ENCODE assay signal across 1 worm cellular context in genomic region chrV:5295940-5296339, ce11.
TF ChIP-seq lines count a peak whose summit lies in the region.

No protein-coding gene starts in this region.

TF ChIP-seq in whole organism, L1 larva, 84 proteins besides CTCF, POLR2A, EP300 and RAD21 (continued from another document):
- TF ChIP-seq nhr-71 (tag; optimal IDR thresholded peaks at IDR 0.05; lab: Kevin White, UChicago): peak; percentile 72
- TF ChIP-seq mdl-1 (tag; optimal IDR thresholded peaks at IDR 0.05; lab: Kevin White, UChicago): peak in 1 of 2 experiments; percentile 56
- TF ChIP-seq lir-3 (tag; optimal IDR thresholded peaks at IDR 0.05; lab: Kevin White, UChicago; ENCODE audit: poor library complexity): no peak
- no peak for TF ChIP-seq ama-1 (optimal IDR thresholded peaks at IDR 0.05; lab: Kevin White, UChicago)
- peak; percentile 36 for TF ChIP-seq snu-23 (GFP tag; optimal IDR thresholded peaks at IDR 0.05; lab: Kevin White, UChicago)
- no peak for TF ChIP-seq nhr-237 (tag; optimal IDR thresholded peaks at IDR 0.05; lab: Kevin White, UChicago)
- TF ChIP-seq unc-130 (tag; optimal IDR thresholded peaks at IDR 0.05; lab: Kevin White, UChicago): peak; percentile 3
- no peak for TF ChIP-seq lin-39 (tag; optimal IDR thresholded peaks at IDR 0.05; lab: Kevin White, UChicago)
- TF ChIP-seq nhr-20 (tag; optimal IDR thresholded peaks at IDR 0.05; lab: Kevin White, UChicago): peak; percentile 17
- TF ChIP-seq nhr-11 (tag; optimal IDR thresholded peaks at IDR 0.05; lab: Kevin White, UChicago): no peak
- no peak for TF ChIP-seq alr-1 (tag; optimal IDR thresholded peaks at IDR 0.05; lab: Kevin White, UChicago; ENCODE audit: borderline replicate concordance)
- TF ChIP-seq dsc-1 (tag; optimal IDR thresholded peaks at IDR 0.05; lab: Kevin White, UChicago): peak; percentile 94
- TF ChIP-seq tlp-1 (tag; optimal IDR thresholded peaks at IDR 0.05; lab: Kevin White, UChicago): no peak
- TF ChIP-seq rnt-1 (tag; optimal IDR thresholded peaks at IDR 0.05; lab: Kevin White, UChicago): peak; percentile 40
- no peak for TF ChIP-seq zip-4 (GFP tag; optimal IDR thresholded peaks at IDR 0.05; lab: Kevin White, UChicago)
- TF ChIP-seq skn-1 (tag; optimal IDR thresholded peaks at IDR 0.05; lab: Kevin White, UChicago): no peak
- TF ChIP-seq isw-1 (GFP tag; IDR thresholded peaks at IDR 0.05; lab: Robert Waterston, UW): no peak
